Worm (Caenorhabditis elegans) whole organism, L1 larva: ENCODE data around the gene srlf-27.

ENCODE experiments used
- C16A3.4 ChIP-seq: fragments of 150-350 bp; optimal IDR thresholded peaks from 2 replicates; lab custom pipeline; 2014; ENCODE audit warnings: missing biosample characterization, missing genetic modification characterization
- F16B12.6 ChIP-seq: fragments of 150-350 bp; optimal IDR thresholded peaks from 2 replicates; lab custom pipeline; 2014; ENCODE audit warnings: missing biosample characterization, missing genetic modification characterization
- Y116A8C.19 ChIP-seq: sonication (generic microtip); optimal IDR thresholded peaks from 2 replicates; lab custom pipeline; 2016; ENCODE audit warnings: missing compliant biosample characterization, missing genetic modification characterization, borderline replicate concordance
- aha-1 ChIP-seq: fragments of 150-350 bp; optimal IDR thresholded peaks from 2 replicates; lab custom pipeline; 2014; ENCODE audit warnings: missing biosample characterization, missing genetic modification characterization
- ama-1 ChIP-seq: fragments of 150-350 bp; optimal IDR thresholded peaks from 2 replicates; lab custom pipeline; 2014
- blmp-1 ChIP-seq: fragments of 150-350 bp; optimal IDR thresholded peaks from 2 replicates; lab custom pipeline; 2014; ENCODE audit warnings: missing biosample characterization, missing genetic modification characterization
- ceh-8 ChIP-seq: fragments of 200-800 bp; sonication (Bioruptor generic); optimal IDR thresholded peaks from 2 replicates; lab custom pipeline; 2018; ENCODE audit warnings: mild to moderate bottlenecking, missing genetic modification characterization, moderate library complexity, missing compliant biosample characterization
- ceh-82 ChIP-seq, 3 experiments: fragments of 150-350 bp in 1 of 3; sonication (generic microtip) in 2 of 3; optimal IDR thresholded peaks; 2 replicates each; lab custom pipeline; 2014 to 2017; ENCODE audit warnings: missing biosample characterization in 3 of 3, missing genetic modification characterization in 3 of 3
- ceh-88 ChIP-seq: fragments of 200-800 bp; sonication (Bioruptor generic); IDR thresholded peaks from 2 replicates; pipeline ENCODE4 v1.3.6; 2022; ENCODE audit warnings: missing genetic modification characterization, missing compliant biosample characterization
- ceh-90 ChIP-seq: sonication (generic microtip); optimal IDR thresholded peaks from 2 replicates; lab custom pipeline; 2016; ENCODE audit warnings: missing genetic modification characterization, missing compliant biosample characterization
- ces-1 ChIP-seq: fragments of 150-350 bp; optimal IDR thresholded peaks from 2 replicates; lab custom pipeline; 2014; ENCODE audit warnings: missing biosample characterization, missing genetic modification reagents, missing genetic modification characterization
- dpl-1 ChIP-seq, 3 experiments: fragments of 150-350 bp in 2 of 3; sonication (generic microtip) in 1 of 3; optimal IDR thresholded peaks; 2 replicates each; lab custom pipeline; 2014 to 2017; ENCODE audit warnings: missing biosample characterization in 3 of 3, missing genetic modification characterization in 3 of 3, missing genetic modification reagents in 3 of 3
- dsc-1 ChIP-seq: sonication (generic microtip); optimal IDR thresholded peaks from 2 replicates; lab custom pipeline; 2016; ENCODE audit warnings: mild to moderate bottlenecking, missing genetic modification characterization, missing compliant biosample characterization
- efl-3 ChIP-seq: fragments of 200-800 bp; sonication (Bioruptor generic); optimal IDR thresholded peaks from 2 replicates; lab custom pipeline; 2018; ENCODE audit warnings: mild to moderate bottlenecking, missing genetic modification characterization, missing compliant biosample characterization
- egl-13 ChIP-seq: sonication (generic microtip); optimal IDR thresholded peaks from 2 replicates; lab custom pipeline; 2016; ENCODE audit warnings: missing genotype, missing genetic modification reagents, missing genetic modification characterization, missing compliant biosample characterization
- egl-27 ChIP-seq, 2 experiments: fragments of 150-350 bp in 1 of 2; sonication (generic microtip); optimal IDR thresholded peaks; 3 replicates each; lab custom pipeline; 2017 to 2018; ENCODE audit warnings: missing biosample characterization in 2 of 2, missing genetic modification characterization in 2 of 2, missing genetic modification reagents in 2 of 2
- elt-3 ChIP-seq, 6 experiments: fragments of 150-350 bp in 1 of 6; sonication (generic microtip); optimal IDR thresholded peaks; 2 replicates each; lab custom pipeline; 2017 to 2018; ENCODE audit warnings: missing biosample characterization in 6 of 6, missing genetic modification characterization in 6 of 6, inconsistent platforms in 1 of 6
- ets-5 ChIP-seq: fragments of 200-800 bp; sonication (Bioruptor generic); IDR thresholded peaks from 2 replicates; pipeline ENCODE4 v1.3.6; 2022; ENCODE audit warnings: missing genetic modification characterization, missing compliant biosample characterization
- fkh-10 ChIP-seq: sonication (generic microtip); optimal IDR thresholded peaks from 2 replicates; lab custom pipeline; 2017; ENCODE audit warnings: missing biosample characterization, missing genetic modification reagents, missing genetic modification characterization
- fkh-4 ChIP-seq: sonication (generic microtip); optimal IDR thresholded peaks from 2 replicates; lab custom pipeline; 2016; ENCODE audit warnings: missing compliant biosample characterization, missing genetic modification characterization, borderline replicate concordance
- fos-1 ChIP-seq: fragments of 150-350 bp; optimal IDR thresholded peaks from 2 replicates; lab custom pipeline; 2014; ENCODE audit warnings: missing biosample characterization, missing genetic modification characterization
- grh-1 ChIP-seq: fragments of 200-800 bp; sonication (Bioruptor generic); IDR thresholded peaks from 2 replicates; pipeline ENCODE4 v1.3.6; 2022; ENCODE audit warnings: missing genetic modification reagents, missing genetic modification characterization, missing compliant biosample characterization
- hlh-4 ChIP-seq: sonication (generic microtip); optimal IDR thresholded peaks from 2 replicates; lab custom pipeline; 2016; ENCODE audit warnings: mild to moderate bottlenecking, missing genetic modification characterization, missing compliant biosample characterization
- hpl-2 ChIP-seq: fragments of 150-350 bp; optimal IDR thresholded peaks from 2 replicates; lab custom pipeline; 2014; ENCODE audit warnings: missing biosample characterization, missing genetic modification reagents, missing genetic modification characterization
- irx-1 ChIP-seq: sonication (generic microtip); optimal IDR thresholded peaks from 2 replicates; lab custom pipeline; 2016; ENCODE audit warnings: missing genetic modification characterization, missing compliant biosample characterization
- isw-1 ChIP-seq: fragments of 200-800 bp; sonication (Bioruptor generic); IDR thresholded peaks from 2 replicates; pipeline ENCODE4 v1.3.6; 2022; ENCODE audit warnings: missing genetic modification characterization, missing compliant biosample characterization
- jun-1 ChIP-seq: fragments of 150-350 bp; optimal IDR thresholded peaks from 2 replicates; lab custom pipeline; 2014; ENCODE audit warnings: missing biosample characterization, missing genetic modification reagents, missing genetic modification characterization
- lin-13 ChIP-seq: fragments of 150-350 bp; optimal IDR thresholded peaks from 2 replicates; lab custom pipeline; 2014; ENCODE audit warnings: missing biosample characterization, missing genetic modification reagents, missing genetic modification characterization
- lin-39 ChIP-seq: fragments of 150-350 bp; optimal IDR thresholded peaks from 2 replicates; lab custom pipeline; 2014; ENCODE audit warnings: missing biosample characterization, missing genetic modification reagents, missing genetic modification characterization
- lsy-2 ChIP-seq, 2 experiments: fragments of 150-350 bp; optimal IDR thresholded peaks; 2 replicates each; lab custom pipeline; 2014; ENCODE audit warnings: missing biosample characterization in 2 of 2, missing genetic modification characterization in 2 of 2
- mab-9 ChIP-seq: fragments of 200-800 bp; sonication (Bioruptor generic); IDR thresholded peaks from 2 replicates; pipeline ENCODE4 v1.3.6; 2022; ENCODE audit warnings: missing genetic modification reagents, missing genetic modification characterization, missing compliant biosample characterization
- mef-2 ChIP-seq: fragments of 150-350 bp; optimal IDR thresholded peaks from 2 replicates; lab custom pipeline; 2014; ENCODE audit warnings: missing biosample characterization, missing genetic modification characterization
- mep-1 ChIP-seq: fragments of 150-350 bp; optimal IDR thresholded peaks from 2 replicates; lab custom pipeline; 2014; ENCODE audit warnings: missing biosample characterization, missing genetic modification characterization
- nhr-12 ChIP-seq: sonication (generic microtip); optimal IDR thresholded peaks from 2 replicates; lab custom pipeline; 2017; ENCODE audit warnings: missing biosample characterization, missing genetic modification characterization
- nhr-19 ChIP-seq: fragments of 200-800 bp; sonication (Bioruptor generic); conservative IDR thresholded peaks from 2 replicates; pipeline ENCODE4 v1.3.6; 2022; ENCODE audit warnings: missing genetic modification characterization, missing compliant biosample characterization
- nhr-20 ChIP-seq: sonication (generic microtip); optimal IDR thresholded peaks from 2 replicates; lab custom pipeline; 2016; ENCODE audit warnings: mild to moderate bottlenecking, missing genetic modification characterization, missing compliant biosample characterization
- nhr-28 ChIP-seq: fragments of 150-350 bp; optimal IDR thresholded peaks from 2 replicates; lab custom pipeline; 2014; ENCODE audit warnings: missing biosample characterization, missing genetic modification characterization
- nhr-47 ChIP-seq: sonication (generic microtip); optimal IDR thresholded peaks from 2 replicates; lab custom pipeline; 2016; ENCODE audit warnings: mild to moderate bottlenecking, missing genetic modification characterization, moderate library complexity, missing compliant biosample characterization
- nhr-76 ChIP-seq: sonication (generic microtip); optimal IDR thresholded peaks from 2 replicates; lab custom pipeline; 2017; ENCODE audit warnings: missing biosample characterization, missing genetic modification characterization
- nhr-84 ChIP-seq: sonication (generic microtip); optimal IDR thresholded peaks from 2 replicates; lab custom pipeline; 2017; ENCODE audit warnings: missing biosample characterization, missing genetic modification characterization
- nhr-85 ChIP-seq: sonication (generic microtip); peaks from one replicate; lab custom pipeline; 2016; ENCODE audit warnings: missing genetic modification characterization, inconsistent platforms, missing compliant biosample characterization
- pax-3 ChIP-seq: fragments of 200-800 bp; sonication (Bioruptor generic); optimal IDR thresholded peaks from 2 replicates; lab custom pipeline; 2018; ENCODE audit warnings: mild to moderate bottlenecking, missing genetic modification characterization, moderate library complexity, missing compliant biosample characterization
- pqm-1 ChIP-seq: sonication (generic microtip); optimal IDR thresholded peaks from 3 replicates; lab custom pipeline; 2017; ENCODE audit warnings: missing biosample characterization, missing genetic modification characterization
- snpc-4 ChIP-seq: fragments of 150-350 bp; optimal IDR thresholded peaks from 2 replicates; lab custom pipeline; 2014; ENCODE audit warnings: missing biosample characterization, missing genetic modification characterization
- snu-23 ChIP-seq: sonication (generic microtip); optimal IDR thresholded peaks from 2 replicates; lab custom pipeline; 2016; ENCODE audit warnings: missing genetic modification characterization, missing compliant biosample characterization
- sptf-1 ChIP-seq: fragments of 150-350 bp; optimal IDR thresholded peaks from 2 replicates; lab custom pipeline; 2014; ENCODE audit warnings: missing biosample characterization, missing genetic modification characterization
- swsn-7 ChIP-seq: sonication (generic microtip); optimal IDR thresholded peaks from 2 replicates; lab custom pipeline; 2016; ENCODE audit warnings: missing genetic modification characterization, missing compliant biosample characterization
- unc-130 ChIP-seq: fragments of 150-350 bp; optimal IDR thresholded peaks from 2 replicates; lab custom pipeline; 2017; ENCODE audit warnings: missing biosample characterization, missing genetic modification characterization, inconsistent platforms
- unc-30 ChIP-seq: sonication (generic microtip); optimal IDR thresholded peaks from 2 replicates; lab custom pipeline; 2017; ENCODE audit warnings: missing biosample characterization, missing genetic modification characterization
- unc-86 ChIP-seq: sonication (generic microtip); optimal IDR thresholded peaks from 2 replicates; lab custom pipeline; 2016; ENCODE audit warnings: missing genetic modification characterization, missing compliant biosample characterization
- vab-15 ChIP-seq: sonication (generic microtip); optimal IDR thresholded peaks from 2 replicates; lab custom pipeline; 2017; ENCODE audit warnings: missing genotype, mild to moderate bottlenecking, missing genetic modification characterization, missing compliant biosample characterization
- zag-1 ChIP-seq: fragments of 150-350 bp; optimal IDR thresholded peaks from 2 replicates; lab custom pipeline; 2014; ENCODE audit warnings: missing biosample characterization, missing genetic modification characterization
- ztf-11 ChIP-seq, 2 experiments: sonication (generic microtip); optimal IDR thresholded peaks; 2 replicates each; lab custom pipeline; 2016 to 2017; ENCODE audit warnings: missing genetic modification characterization in 2 of 2, missing biosample characterization in 1 of 2, missing compliant biosample characterization in 1 of 2

Gene srlf-27

ce11 chrIV:14637413-14637812 is at the start of gene srlf-27:
srlf-27 (plus strand) TSS chrIV:14637713.
- TF ChIP-seq Y116A8C.19 (tag; lab: Kevin White, UChicago) (no peak), mep-1 (no peak), egl-13 (no peak), sptf-1 (no peak)
- TF ChIP-seq, all 84 proteins: peak for 0

- TF ChIP-seq ceh-90 (tag; lab: Kevin White, UChicago) (no peak), fkh-4 (tag; lab: Kevin White, UChicago) (no peak), grh-1 (peak; percentile 80), ztf-11 (tag; optimal IDR thresholded peaks at IDR 0.05; lab: Kevin White, UChicago) (no peak), lin-39 (tag; lab: Kevin White, UChicago) (no peak), snu-23 (GFP tag; lab: Kevin White, UChicago) (peak; percentile 89), nhr-20 (tag; lab: Kevin White, UChicago) (peak; percentile 100), fos-1 (tag; lab: Kevin White, UChicago) (peak; percentile 59), nhr-28 (no peak), unc-130 (tag; lab: Kevin White, UChicago) (no peak), blmp-1 (tag; lab: Kevin White, UChicago) (peak; percentile 93), fkh-10 (GFP tag; lab: Kevin White, UChicago) (no peak), ets-5 (GFP tag; lab: Robert Waterston, UW) (no peak), ama-1 (lab: Kevin White, UChicago) (no peak), snpc-4 (tag; lab: Kevin White, UChicago) (no peak), hlh-4 (no peak), nhr-76 (tag; lab: Kevin White, UChicago) (peak; percentile 65), ceh-82 (tag; optimal IDR thresholded peaks at IDR 0.05; lab: Kevin White, UChicago) (peak in 1 of 3 experiments; percentile 28), unc-30 (tag; lab: Kevin White, UChicago) (no peak), vab-15 (tag; lab: Kevin White, UChicago) (peak; percentile 82), nhr-84 (tag; lab: Kevin White, UChicago) (no peak), irx-1 (tag; lab: Kevin White, UChicago) (peak; percentile 65), mef-2 (tag; lab: Kevin White, UChicago) (no peak), elt-3 (tag; optimal IDR thresholded peaks at IDR 0.05; lab: Kevin White, UChicago) (peak; percentile 94 to 99 (median 98)), nhr-47 (tag; lab: Kevin White, UChicago) (peak; percentile 81), dsc-1 (no peak), ceh-8 (GFP tag; lab: Kevin White, UChicago) (no peak), unc-86 (tag; lab: Kevin White, UChicago) (no peak), ces-1 (GFP tag; lab: Kevin White, UChicago) (no peak), swsn-7 (tag; lab: Kevin White, UChicago) (peak; percentile 27), nhr-85 (tag; lab: Kevin White, UChicago) (peak; percentile 100), lsy-2 (tag; optimal IDR thresholded peaks at IDR 0.05; lab: Kevin White, UChicago) (peak; percentile 76 to 94), lin-13 (no peak), C16A3.4 (tag; lab: Kevin White, UChicago) (peak; percentile 48), nhr-12 (no peak), F16B12.6 (tag; lab: Kevin White, UChicago) (no peak), aha-1 (tag; lab: Kevin White, UChicago) (no peak), ceh-88 (GFP tag; lab: Robert Waterston, UW) (peak; percentile 45; the same call in 1 of the 2 replicates), Y116A8C.19 (tag; lab: Kevin White, UChicago) (no peak), nhr-19 (GFP tag; lab: Robert Waterston, UW) (peak; percentile 90), jun-1 (peak; percentile 82), pax-3 (tag; lab: Kevin White, UChicago) (peak; percentile 55), hpl-2 (GFP tag; lab: Kevin White, UChicago) (no peak), isw-1 (GFP tag; lab: Robert Waterston, UW) (no peak), zag-1 (no peak), egl-27 (tag; optimal IDR thresholded peaks at IDR 0.05; lab: Kevin White, UChicago) (peak; percentile 83 to 87), dpl-1 (GFP tag; optimal IDR thresholded peaks at IDR 0.05; lab: Kevin White, UChicago) (peak in 2 of 3 experiments; percentile 5 to 23), efl-3 (GFP tag; lab: Kevin White, UChicago) (no peak), pqm-1 (tag; lab: Kevin White, UChicago) (peak; percentile 86), mab-9 (GFP tag; lab: Robert Waterston, UW) (no peak)
These were observed 43.3 kb upstream of the srlf-27 start for ce11 chrIV:14594249-14594648.
